Worm (Caenorhabditis elegans) whole organism, midembryonic: ENCODE measurements around the gene Y39B6A.41.

Source experiments
- T22C8.4 ChIP-seq: fragments of 200-800 bp; sonication (Bioruptor generic); IDR thresholded peaks from 2 replicates; pipeline ENCODE4 v1.3.6; 2022; ENCODE audit warnings: missing genetic modification characterization, missing compliant biosample characterization
- cog-1 ChIP-seq: sonication (generic microtip); optimal IDR thresholded peaks from 2 replicates; lab custom pipeline; 2016; ENCODE audit warnings: missing genetic modification characterization, missing compliant biosample characterization
- flt-1 ChIP-seq: fragments of 200-800 bp; sonication (Bioruptor generic); IDR thresholded peaks from 2 replicates; pipeline ENCODE4 v1.3.6; 2022; ENCODE audit warnings: missing genetic modification characterization, missing compliant biosample characterization
- klf-2 ChIP-seq: fragments of 200-800 bp; sonication (Bioruptor generic); conservative IDR thresholded peaks from 2 replicates; pipeline ENCODE4 v1.3.6; 2022; ENCODE audit warnings: missing genetic modification reagents, missing genetic modification characterization, missing compliant biosample characterization
- med-1 ChIP-seq: sonication (generic microtip); optimal IDR thresholded peaks from 2 replicates; lab custom pipeline; 2017; ENCODE audit warnings: missing genetic modification characterization, mild to moderate bottlenecking, missing compliant biosample characterization, antibody characterized with exemption, missing genetic modification reagents; ENCODE audit not compliant: insufficient read depth
- ref-1 ChIP-seq: fragments of 200-800 bp; sonication (Bioruptor generic); conservative IDR thresholded peaks from 2 replicates; pipeline ENCODE4 v1.3.6; 2022; ENCODE audit warnings: missing genetic modification reagents, missing genetic modification characterization, missing compliant biosample characterization
- tab-1 ChIP-seq: fragments of 200-800 bp; sonication (Bioruptor generic); IDR thresholded peaks from 2 replicates; pipeline ENCODE4 v1.3.6; 2022; ENCODE audit warnings: missing genetic modification characterization, missing compliant biosample characterization
- ztf-23 ChIP-seq: fragments of 200-800 bp; sonication (Bioruptor generic); IDR thresholded peaks from 2 replicates; pipeline ENCODE4 v1.3.6; 2022; ENCODE audit warnings: missing genetic modification reagents, missing genetic modification characterization, missing compliant biosample characterization
- ztf-29 ChIP-seq: fragments of 200-800 bp; sonication (Bioruptor generic); IDR thresholded peaks from 2 replicates; pipeline ENCODE4 v1.3.6; 2022; ENCODE audit warnings: missing genetic modification reagents, missing genetic modification characterization, missing compliant biosample characterization

Gene Y39B6A.41

ce11 chrV:18980091-18980490, 2.3 kb upstream of the Y39B6A.41 start:
- TF ChIP-seq flt-1 (GFP tag; lab: Robert Waterston, UW) (0 out of 2 replicates have a peak, but pooled peaks have one; percentile 15), tab-1 (peak; percentile 60; the same call in 1 of the 2 replicates)

ce11 chrV:18978301-18978700, 525 bp upstream of the Y39B6A.41 start:
- TF ChIP-seq ref-1 (GFP tag; lab: Robert Waterston, UW) (no peak), tab-1 (no peak), klf-2 (GFP tag; lab: Robert Waterston, UW) (no peak), ztf-29 (GFP tag; lab: Robert Waterston, UW) (no peak), ztf-23 (GFP tag; lab: Robert Waterston, UW) (no peak), flt-1 (GFP tag; lab: Robert Waterston, UW) (no peak), cog-1 (tag; lab: Kevin White, UChicago) (no peak), T22C8.4 (GFP tag; lab: Robert Waterston, UW) (no peak), med-1 (GFP tag; lab: Kevin White, UChicago) (no peak)

ce11 chrV:18976539-18976938, 1.2 kb downstream of the Y39B6A.41 start:
- TF ChIP-seq med-1 (GFP tag; lab: Kevin White, UChicago) (no peak), ref-1 (GFP tag; lab: Robert Waterston, UW) (no peak), klf-2 (GFP tag; lab: Robert Waterston, UW) (no peak), ztf-29 (GFP tag; lab: Robert Waterston, UW) (no peak), tab-1 (no peak), flt-1 (GFP tag; lab: Robert Waterston, UW) (no peak)

- no peak for TF ChIP-seq T22C8.4 (GFP tag; lab: Robert Waterston, UW)
- TF ChIP-seq cog-1 (tag; lab: Kevin White, UChicago), result no peak
- TF ChIP-seq ztf-29 (GFP tag; lab: Robert Waterston, UW), result no peak
- TF ChIP-seq flt-1 (GFP tag; lab: Robert Waterston, UW), result no peak
- TF ChIP-seq ref-1 (GFP tag; lab: Robert Waterston, UW), result no peak
- TF ChIP-seq ztf-23 (GFP tag; lab: Robert Waterston, UW), result no peak
- TF ChIP-seq klf-2 (GFP tag; lab: Robert Waterston, UW), result no peak
- no peak for TF ChIP-seq tab-1
- no peak for TF ChIP-seq med-1 (GFP tag; lab: Kevin White, UChicago)
These were observed 8.1 kb downstream of the Y39B6A.41 start, which contains the start of gene Y39B6A.42 for ce11 chrV:18969590-18970105. Gene Y39B6A.42, minus strand, starts transcription at chrV:18969640.

- TF ChIP-seq ref-1 (GFP tag; lab: Robert Waterston, UW) (no peak), ztf-29 (GFP tag; lab: Robert Waterston, UW) (no peak), T22C8.4 (GFP tag; lab: Robert Waterston, UW) (peak; percentile 54), med-1 (GFP tag; lab: Kevin White, UChicago) (no peak), flt-1 (GFP tag; lab: Robert Waterston, UW) (peak; percentile 88), klf-2 (GFP tag; lab: Robert Waterston, UW) (0 out of 2 replicates have a peak, but pooled peaks have one; percentile 17), ztf-23 (GFP tag; lab: Robert Waterston, UW) (peak; percentile 83), tab-1 (0 out of 2 replicates have a peak, but pooled peaks have one; percentile 62), cog-1 (tag; lab: Kevin White, UChicago) (peak; percentile 84)
These were observed 10.2 kb downstream of the Y39B6A.41 start, which contains the start of gene Y39B6A.43 for ce11 chrV:18967479-18968056. Gene Y39B6A.43, minus strand, starts transcription at chrV:18967829.

ce11 chrV:18960072-18960471, 17.7 kb downstream of the Y39B6A.41 start, which contains the start of gene ztf-20:
Gene ztf-20, minus strand, starts transcription at chrV:18960172.
- no peak for TF ChIP-seq med-1 (GFP tag; lab: Kevin White, UChicago)
- no peak for TF ChIP-seq ztf-23 (GFP tag; lab: Robert Waterston, UW)
- TF ChIP-seq tab-1, result no peak
- no peak for TF ChIP-seq cog-1 (tag; lab: Kevin White, UChicago)
- TF ChIP-seq ztf-29 (GFP tag; lab: Robert Waterston, UW), result no peak
- no peak for TF ChIP-seq T22C8.4 (GFP tag; lab: Robert Waterston, UW)
- no peak for TF ChIP-seq ref-1 (GFP tag; lab: Robert Waterston, UW)
- no peak for TF ChIP-seq klf-2 (GFP tag; lab: Robert Waterston, UW)
- TF ChIP-seq flt-1 (GFP tag; lab: Robert Waterston, UW), result no peak

ce11 chrV:18957267-18957843, 20.4 kb downstream of the Y39B6A.41 start, which contains the start of gene hrg-10:
Gene hrg-10, minus strand, starts transcription at chrV:18957317.
- TF ChIP-seq cog-1 (tag; lab: Kevin White, UChicago) (no peak), tab-1 (no peak), T22C8.4 (GFP tag; lab: Robert Waterston, UW) (no peak), flt-1 (GFP tag; lab: Robert Waterston, UW) (no peak)

- peak; percentile 93 for TF ChIP-seq T22C8.4 (GFP tag; lab: Robert Waterston, UW)
These were observed 37.0 kb downstream of the Y39B6A.41 start for ce11 chrV:18940826-18941225.

- TF ChIP-seq med-1 (GFP tag; lab: Kevin White, UChicago), result no peak
- TF ChIP-seq cog-1 (tag; lab: Kevin White, UChicago), result no peak
- TF ChIP-seq klf-2 (GFP tag; lab: Robert Waterston, UW), result no peak
- TF ChIP-seq ref-1 (GFP tag; lab: Robert Waterston, UW), result no peak
- no peak for TF ChIP-seq ztf-29 (GFP tag; lab: Robert Waterston, UW)
- TF ChIP-seq ztf-23 (GFP tag; lab: Robert Waterston, UW), result no peak
- no peak for TF ChIP-seq tab-1
- no peak for TF ChIP-seq flt-1 (GFP tag; lab: Robert Waterston, UW)
- TF ChIP-seq T22C8.4 (GFP tag; lab: Robert Waterston, UW), result no peak
These were observed 37.4 kb downstream of the Y39B6A.41 start, which contains the start of gene Y80D3A.8 for ce11 chrV:18940341-18940740. Gene Y80D3A.8, plus strand, starts transcription at chrV:18940641.
